Worm (Caenorhabditis elegans) whole organism, L2 larva: ENCODE measurements around the gene dyf-6.

ENCODE experiments used
- R02D3.7 ChIP-seq: fragments of 150-350 bp; optimal IDR thresholded peaks from 2 replicates; lab custom pipeline; 2014; ENCODE audit warnings: missing biosample characterization, missing genetic modification characterization
- ceh-16 ChIP-seq: fragments of 150-350 bp; optimal IDR thresholded peaks from 2 replicates; lab custom pipeline; 2014; ENCODE audit warnings: missing biosample characterization, missing genetic modification characterization
- elt-1 ChIP-seq: fragments of 150-350 bp; optimal IDR thresholded peaks from 2 replicates; lab custom pipeline; 2014; ENCODE audit warnings: missing biosample characterization, missing genetic modification characterization
- lin-13 ChIP-seq: fragments of 150-350 bp; optimal IDR thresholded peaks from 2 replicates; lab custom pipeline; 2014; ENCODE audit warnings: missing biosample characterization, missing genetic modification reagents, missing genetic modification characterization
- nhr-10 ChIP-seq: sonication (generic microtip); optimal IDR thresholded peaks from 2 replicates; lab custom pipeline; 2017; ENCODE audit warnings: missing biosample characterization, missing genetic modification characterization
- nhr-23 ChIP-seq: fragments of 150-350 bp; optimal IDR thresholded peaks from 2 replicates; lab custom pipeline; 2014; ENCODE audit warnings: missing biosample characterization, missing genetic modification reagents, missing genetic modification characterization
- zag-1 ChIP-seq: fragments of 150-350 bp; optimal IDR thresholded peaks from 2 replicates; lab custom pipeline; 2014; ENCODE audit warnings: missing biosample characterization, missing genetic modification characterization
- ztf-11 ChIP-seq: sonication (generic microtip); optimal IDR thresholded peaks from 2 replicates; lab custom pipeline; 2017; ENCODE audit warnings: missing biosample characterization, missing genetic modification characterization

DNA sequence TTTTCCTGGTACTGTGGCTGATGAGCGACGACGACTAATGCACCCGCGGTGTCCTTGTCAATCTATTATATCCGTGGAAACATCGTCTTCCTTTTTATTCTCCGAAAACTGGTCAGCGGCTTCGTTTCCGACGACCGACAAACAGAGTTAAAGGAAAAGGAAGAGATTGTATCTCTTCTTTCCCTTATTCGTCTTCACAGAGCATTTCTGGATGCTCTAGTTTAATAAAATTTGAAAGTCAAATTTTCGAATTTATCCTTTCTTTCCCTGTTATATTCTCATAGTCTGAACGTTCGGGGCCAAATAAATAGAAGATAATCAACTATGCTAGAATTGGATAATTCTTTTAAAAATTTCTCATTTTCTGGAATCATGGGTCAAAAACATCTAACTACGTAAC, 6.5 kb upstream of the dyf-6 start:
- TF ChIP-seq elt-1 (no peak), zag-1 (no peak), nhr-23 (tag; lab: Kevin White, UChicago) (no peak), ztf-11 (tag; lab: Kevin White, UChicago) (no peak), lin-13 (GFP tag; lab: Kevin White, UChicago) (no peak), nhr-10 (tag; lab: Kevin White, UChicago) (no peak), R02D3.7 (tag; lab: Kevin White, UChicago) (no peak), ceh-16 (tag; lab: Kevin White, UChicago) (no peak)
